Fruit fly (Drosophila melanogaster): ENCODE results near the gene CG32425.

CG32425 gene

DNA sequence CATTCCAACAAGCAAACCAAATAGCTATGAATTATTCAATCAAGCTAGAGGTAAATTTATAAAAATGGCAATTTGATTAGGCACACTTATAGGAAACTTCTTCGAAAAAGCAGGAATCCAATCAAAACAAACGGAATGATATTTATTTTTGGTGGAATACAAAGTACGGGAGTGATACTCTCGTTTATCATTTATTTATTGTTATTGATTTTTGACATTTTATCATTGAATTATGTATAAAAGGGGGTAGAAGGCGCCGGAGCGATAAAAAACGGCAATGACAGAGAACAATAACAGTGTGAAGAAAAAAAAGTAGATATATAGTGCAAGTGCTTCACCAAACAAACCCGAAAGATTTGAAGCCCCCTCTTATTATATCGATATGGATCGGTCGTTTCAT, 32.8 kb downstream of the CG32425 start:
- TF ChIP-seq CG17801 (GFP tag; optimal IDR thresholded peaks at IDR 0.05; ENCODE audit: partially characterized antibody) = no peak

DNA sequence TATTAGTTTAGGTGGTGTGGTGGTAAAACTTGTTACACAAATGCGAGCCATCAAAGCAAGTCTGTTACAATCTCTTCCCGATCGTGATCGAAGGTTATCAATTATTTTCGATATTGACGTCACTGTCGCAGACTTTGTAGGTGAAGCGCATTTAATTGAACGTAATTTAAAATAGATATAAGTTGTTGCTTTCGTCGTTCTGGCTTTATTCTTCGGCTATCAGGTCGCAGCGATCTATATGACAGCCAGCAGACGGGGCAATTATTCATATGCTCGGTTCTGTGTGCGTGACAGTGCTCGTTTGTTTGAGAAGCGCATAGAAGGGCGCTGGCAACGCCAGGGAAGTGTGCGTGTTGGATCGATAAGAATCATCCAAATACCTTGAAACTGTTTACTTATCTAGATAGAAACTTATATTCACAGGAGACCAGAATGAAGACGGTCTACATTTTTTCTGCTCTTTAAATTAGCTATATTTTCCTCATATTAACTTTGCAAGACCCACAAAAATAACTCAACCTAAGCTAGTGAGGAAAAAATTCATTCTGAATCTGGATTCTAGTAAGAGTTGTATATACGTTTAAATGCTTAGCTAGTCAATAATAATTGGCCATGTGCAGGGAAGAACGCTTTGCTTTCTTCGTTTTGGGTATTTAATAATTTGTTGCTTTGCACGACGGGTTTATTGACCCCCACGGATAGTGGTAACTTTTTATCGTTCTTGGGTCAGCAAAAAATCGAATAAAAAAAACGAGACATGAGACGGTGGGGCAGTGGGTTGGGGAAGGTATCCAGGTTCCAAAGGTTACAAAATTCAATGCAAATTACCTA, 33.4 kb downstream of the CG32425 start:
- TF ChIP-seq CG17801 (GFP tag; optimal IDR thresholded peaks at IDR 0.05; ENCODE audit: partially characterized antibody) = peak; percentile 48

- TF ChIP-seq CG17801 (GFP tag; optimal IDR thresholded peaks at IDR 0.05; ENCODE audit: partially characterized antibody) = no peak
Observed at dm6 chr3L:20531257-20531656, 34.1 kb downstream of the CG32425 start.

dm6 chr3L:20533409-20533808, 36.3 kb downstream of the CG32425 start, which contains the start of gene CG13250:
CG13250 (plus strand) TSS chr3L:20533709.
- TF ChIP-seq CG17801 (GFP tag; optimal IDR thresholded peaks at IDR 0.05; ENCODE audit: partially characterized antibody) = no peak

DNA sequence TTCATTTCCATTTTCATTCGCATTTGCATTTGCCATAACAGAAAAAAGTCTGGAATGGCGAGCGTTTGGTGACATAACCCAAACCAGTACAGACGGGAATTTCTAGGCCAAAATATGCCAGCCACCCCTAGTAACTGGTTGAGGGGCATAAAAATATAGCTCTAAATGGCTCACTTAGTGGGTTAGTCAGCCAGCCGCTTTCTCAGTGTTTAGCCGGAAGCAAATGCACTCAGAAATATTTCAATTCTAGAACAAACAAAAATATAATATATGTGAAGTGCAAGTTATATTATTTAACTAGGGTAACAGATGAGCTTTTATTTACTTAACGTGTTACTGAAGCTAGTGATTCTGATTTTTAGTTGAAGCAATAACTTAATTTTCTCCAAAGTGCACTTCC, 39.8 kb downstream of the CG32425 start:
- no peak for TF ChIP-seq CG17801 (GFP tag; optimal IDR thresholded peaks at IDR 0.05; ENCODE audit: partially characterized antibody)

dm6 chr3L:20537655-20538300, 40.7 kb downstream of the CG32425 start:
- TF ChIP-seq CG17801 (GFP tag; optimal IDR thresholded peaks at IDR 0.05; ENCODE audit: partially characterized antibody) = no peak

- TF ChIP-seq CG17801 (GFP tag; optimal IDR thresholded peaks at IDR 0.05; ENCODE audit: partially characterized antibody) = no peak
Observed at dm6 chr3L:20538458-20538857, 41.3 kb downstream of the CG32425 start.

- TF ChIP-seq CG17801 (GFP tag; optimal IDR thresholded peaks at IDR 0.05; ENCODE audit: partially characterized antibody) = no peak
Observed at dm6 chr3L:20539116-20539990, 42.2 kb downstream of the CG32425 start.

dm6 chr3L:20540182-20540974, 43.3 kb downstream of the CG32425 start, which contains the start of gene Rcd2:
Rcd2 (minus strand) TSS chr3L:20540417.
- peak; percentile 78 for TF ChIP-seq CG17801 (GFP tag; optimal IDR thresholded peaks at IDR 0.05; ENCODE audit: partially characterized antibody)

DNA sequence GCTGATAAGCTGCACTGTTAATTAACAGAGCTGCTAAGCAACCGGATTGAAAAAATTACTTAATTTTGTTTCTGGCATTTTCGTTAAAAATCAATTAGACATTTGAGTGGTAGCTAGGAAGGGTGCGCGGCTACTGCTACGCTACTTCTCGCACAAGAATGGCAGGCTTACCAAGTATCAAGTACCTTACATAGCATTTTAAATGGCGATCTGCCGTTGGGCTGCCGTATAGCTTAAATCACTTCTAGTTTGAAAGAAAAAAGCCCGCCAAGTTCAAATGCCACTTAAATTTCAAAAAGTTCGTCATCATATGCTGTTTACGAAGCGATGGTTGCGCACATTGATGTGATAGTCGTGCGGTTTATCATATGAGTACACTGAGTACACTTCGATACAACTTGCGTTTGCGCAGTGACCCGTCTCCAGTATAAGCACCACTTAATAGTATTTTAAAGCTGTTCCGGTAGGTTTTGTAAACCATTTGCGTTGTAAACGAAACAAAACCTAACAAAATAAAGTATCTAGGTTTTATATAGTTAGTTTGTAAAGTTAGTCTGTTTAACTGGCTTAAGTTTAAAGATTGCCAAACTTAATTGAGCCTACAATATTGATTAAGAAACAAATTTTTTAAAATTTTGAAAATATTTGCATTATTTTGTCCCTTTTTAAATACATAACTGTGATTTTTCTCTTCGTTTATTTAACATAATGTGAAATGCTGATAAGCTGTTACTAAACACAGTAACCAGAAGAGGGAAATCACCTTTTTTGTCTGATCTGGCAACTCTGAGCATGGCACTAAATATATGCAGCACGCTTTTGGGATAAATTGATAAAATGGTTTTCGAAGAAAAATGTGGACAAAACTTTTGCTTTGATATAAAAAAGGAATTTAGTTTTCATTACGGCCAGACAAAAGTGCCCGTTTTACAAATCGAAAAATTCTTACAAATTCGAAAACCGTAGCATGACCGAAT, 44.1 kb downstream of the CG32425 start:
- TF ChIP-seq CG17801 (GFP tag; optimal IDR thresholded peaks at IDR 0.05; ENCODE audit: partially characterized antibody) = no peak

dm6 chr3L:20548201-20548854, 51.2 kb downstream of the CG32425 start:
- TF ChIP-seq CG17801 (GFP tag; optimal IDR thresholded peaks at IDR 0.05; ENCODE audit: partially characterized antibody) = no peak

- TF ChIP-seq CG17801 (GFP tag; optimal IDR thresholded peaks at IDR 0.05; ENCODE audit: partially characterized antibody) = no peak
Observed at dm6 chr3L:20549358-20549757, 52.2 kb downstream of the CG32425 start.

- no peak for TF ChIP-seq CG17801 (GFP tag; optimal IDR thresholded peaks at IDR 0.05; ENCODE audit: partially characterized antibody)
Observed at dm6 chr3L:20551862-20552261, 54.7 kb downstream of the CG32425 start.
